Fruit fly (Drosophila melanogaster): ENCODE results near the gene LManIII.

- TF ChIP-seq EcR (GFP tag; optimal IDR thresholded peaks at IDR 0.05) = peak; percentile 95
- TF ChIP-seq Snoo (tag; optimal IDR thresholded peaks at IDR 0.05) = no peak
- TF ChIP-seq Pif1A (GFP tag; optimal IDR thresholded peaks at IDR 0.05) = peak; percentile 35
- peak; percentile 18 for TF ChIP-seq CG13204 (GFP tag; optimal IDR thresholded peaks at IDR 0.05)
- no peak for TF ChIP-seq CG8159 (tag; optimal IDR thresholded peaks at IDR 0.05)
- no peak for TF ChIP-seq CG10348 (GFP tag; IDR thresholded peaks at IDR 0.05)
- no peak for TF ChIP-seq CG8301 (tag; optimal IDR thresholded peaks at IDR 0.05)
- TF ChIP-seq Pif1B (GFP tag; optimal IDR thresholded peaks at IDR 0.05) = peak; percentile 7
- no peak for TF ChIP-seq CG17806 (tag; optimal IDR thresholded peaks at IDR 0.05)
- TF ChIP-seq CG4496 (GFP tag; IDR thresholded peaks at IDR 0.05) = 0 out of 3 replicates have a peak, but pooled peaks have one; percentile 25
- peak; percentile 11 for TF ChIP-seq gl (tag; optimal IDR thresholded peaks at IDR 0.05)
Observed at dm6 chr2L:8739984-8740756, 28.3 kb downstream of the LManIII start, which contains the start of gene raw.

Measured in whole organism, pupa.